Fruit fly (Drosophila melanogaster) whole organism, embryonic: ENCODE measurements around the gene Tim17b1.

Experiments
- Atf6 ChIP-seq: fragments of 200-800 bp; sonication (Bioruptor generic); IDR thresholded peaks from 2 replicates; pipeline ENCODE4 v1.3.6; 2022; ENCODE audit warnings: missing biosample characterization, missing genetic modification characterization
- CG10979 ChIP-seq: fragments of 200-800 bp; sonication (Bioruptor generic); optimal IDR thresholded peaks from 2 replicates; lab custom pipeline; 2018; ENCODE audit warnings: missing biosample characterization, mild to moderate bottlenecking, missing genetic modification characterization, moderate library complexity
- CG11456 ChIP-seq: fragments of 200-800 bp; sonication (Bioruptor generic); IDR thresholded peaks from 3 replicates; pipeline ENCODE4 v1.3.6; 2022; ENCODE audit warnings: missing biosample characterization, missing genetic modification characterization
- CG12769 ChIP-seq: fragments of 200-800 bp; sonication (Bioruptor generic); optimal IDR thresholded peaks from 2 replicates; lab custom pipeline; 2019; ENCODE audit warnings: missing biosample characterization, mild to moderate bottlenecking, missing genetic modification characterization, moderate library complexity
- CG13123 ChIP-seq: fragments of 200-800 bp; sonication (Bioruptor generic); optimal IDR thresholded peaks from 2 replicates; lab custom pipeline; 2016; ENCODE audit warnings: missing biosample characterization, missing genetic modification characterization
- CG13624 ChIP-seq: fragments of 200-800 bp; sonication (Bioruptor generic); optimal IDR thresholded peaks from 2 replicates; lab custom pipeline; 2016; ENCODE audit warnings: missing biosample characterization, missing genetic modification characterization
- CG13894 ChIP-seq: fragments of 200-800 bp; sonication (Bioruptor generic); optimal IDR thresholded peaks from 3 replicates; lab custom pipeline; 2018; ENCODE audit warnings: missing biosample characterization, mild to moderate bottlenecking, missing genetic modification characterization, moderate library complexity
- CG17186 ChIP-seq: fragments of 200-800 bp; sonication (Bioruptor generic); optimal IDR thresholded peaks from 3 replicates; lab custom pipeline; 2017; ENCODE audit warnings: missing biosample characterization, missing genetic modification reagents, missing genetic modification characterization
- CG17802 ChIP-seq: fragments of 200-800 bp; sonication (Bioruptor generic); optimal IDR thresholded peaks from 2 replicates; lab custom pipeline; 2018; ENCODE audit warnings: missing biosample characterization, mild to moderate bottlenecking, missing genetic modification characterization, moderate library complexity
- CG34376 ChIP-seq: fragments of 200-800 bp; sonication (Bioruptor generic); optimal IDR thresholded peaks from 2 replicates; lab custom pipeline; 2018; ENCODE audit warnings: missing biosample characterization, mild to moderate bottlenecking, missing genetic modification characterization
- CG4360 ChIP-seq: fragments of 200-800 bp; sonication (Bioruptor generic); IDR thresholded peaks from 2 replicates; pipeline ENCODE4 v1.3.6; 2022; ENCODE audit warnings: missing biosample characterization, missing genetic modification characterization
- CG4730 ChIP-seq: fragments of 200-800 bp; sonication (Bioruptor generic); IDR thresholded peaks from 2 replicates; pipeline ENCODE4 v1.3.6; 2022; ENCODE audit warnings: missing biosample characterization, missing genetic modification characterization
- CG7357 ChIP-seq: fragments of 200-800 bp; sonication (Bioruptor generic); IDR thresholded peaks from 3 replicates; pipeline ENCODE4 v1.3.6; 2022; ENCODE audit warnings: missing biosample characterization, missing genetic modification characterization
- CG7928 ChIP-seq: fragments of 200-800 bp; sonication (Bioruptor generic); optimal IDR thresholded peaks from 2 replicates; lab custom pipeline; 2017; ENCODE audit warnings: missing biosample characterization, mild to moderate bottlenecking, missing genetic modification characterization
- CG7963 ChIP-seq: fragments of 200-800 bp; sonication (Bioruptor generic); IDR thresholded peaks from 3 replicates; pipeline ENCODE4 v1.3.6; 2022; ENCODE audit warnings: missing biosample characterization, missing genetic modification characterization; ENCODE audit not compliant: partially characterized antibody
- D19B ChIP-seq: fragments of 200-800 bp; sonication (Bioruptor generic); optimal IDR thresholded peaks from 2 replicates; lab custom pipeline; 2017; ENCODE audit warnings: missing biosample characterization, mild to moderate bottlenecking, missing genetic modification characterization
- Dip3 ChIP-seq: fragments of 200-800 bp; sonication (Bioruptor generic); optimal IDR thresholded peaks from 3 replicates; lab custom pipeline; 2016; ENCODE audit warnings: missing biosample characterization, missing genetic modification characterization
- Elba2 ChIP-seq: fragments of 200-800 bp; sonication (Bioruptor generic); optimal IDR thresholded peaks from 3 replicates; lab custom pipeline; 2016; ENCODE audit warnings: missing biosample characterization, missing genetic modification characterization
- Ets97D ChIP-seq: fragments of 200-800 bp; sonication (Bioruptor generic); optimal IDR thresholded peaks from 3 replicates; lab custom pipeline; 2016; ENCODE audit warnings: missing biosample characterization, missing genetic modification characterization
- Fer2 ChIP-seq: fragments of 200-800 bp; sonication (Bioruptor generic); optimal IDR thresholded peaks from 2 replicates; lab custom pipeline; 2018; ENCODE audit warnings: missing biosample characterization, mild to moderate bottlenecking, missing genetic modification characterization, moderate library complexity
- HLH4C ChIP-seq: fragments of 200-800 bp; sonication (Bioruptor generic); IDR thresholded peaks from 3 replicates; pipeline ENCODE4 v1.3.6; 2022; ENCODE audit warnings: missing biosample characterization, missing genetic modification characterization; ENCODE audit not compliant: partially characterized antibody
- HmgZ ChIP-seq: fragments of 200-800 bp; sonication (Bioruptor generic); optimal IDR thresholded peaks from 2 replicates; lab custom pipeline; 2018; ENCODE audit warnings: missing biosample characterization, mild to moderate bottlenecking, missing genetic modification characterization
- MESR4 ChIP-seq: fragments of 200-800 bp; sonication (Bioruptor generic); optimal IDR thresholded peaks from 2 replicates; lab custom pipeline; 2018; ENCODE audit warnings: missing biosample characterization, mild to moderate bottlenecking, missing genetic modification characterization, moderate library complexity
- MTF-1 ChIP-seq: fragments of 200-800 bp; sonication (Bioruptor generic); optimal IDR thresholded peaks from 2 replicates; lab custom pipeline; 2018; ENCODE audit warnings: missing biosample characterization, mild to moderate bottlenecking, missing genetic modification characterization, borderline replicate concordance
- Mad ChIP-seq: fragments of 200-800 bp; sonication (Bioruptor generic); optimal IDR thresholded peaks from 2 replicates; lab custom pipeline; 2016; ENCODE audit warnings: missing biosample characterization, missing genetic modification characterization
- Med ChIP-seq: fragments of 200-800 bp; sonication (Bioruptor generic); peaks from one replicate; lab custom pipeline; 2016; ENCODE audit warnings: missing biosample characterization, missing genetic modification characterization, mild to moderate bottlenecking, inconsistent platforms, moderate library complexity
- Ptx1 ChIP-seq: fragments of 200-800 bp; sonication (Bioruptor generic); IDR thresholded peaks from 2 replicates; pipeline ENCODE4 v1.3.6; 2022; ENCODE audit warnings: missing biosample characterization, missing genetic modification characterization
- Rx ChIP-seq: fragments of 200-800 bp; sonication (Bioruptor generic); IDR thresholded peaks from 2 replicates; pipeline ENCODE4 v1.3.6; 2022; ENCODE audit warnings: missing biosample characterization, missing genetic modification characterization
- TFAM ChIP-seq: fragments of 200-800 bp; sonication (Bioruptor generic); optimal IDR thresholded peaks from 2 replicates; lab custom pipeline; 2017; ENCODE audit warnings: missing biosample characterization, missing genetic modification characterization, inconsistent platforms
- Xbp1 ChIP-seq: fragments of 200-800 bp; sonication (Bioruptor generic); optimal IDR thresholded peaks from 3 replicates; lab custom pipeline; 2016; ENCODE audit warnings: missing biosample characterization, mild to moderate bottlenecking, missing genetic modification characterization
- al ChIP-seq: fragments of 200-800 bp; sonication (Bioruptor generic); IDR thresholded peaks from 2 replicates; pipeline ENCODE4 v1.3.6; 2022; ENCODE audit warnings: missing biosample characterization, missing genetic modification characterization
- cg ChIP-seq: fragments of 200-800 bp; sonication (Bioruptor generic); optimal IDR thresholded peaks from 3 replicates; lab custom pipeline; 2019; ENCODE audit warnings: missing biosample characterization, mild to moderate bottlenecking, missing genetic modification characterization, moderate library complexity
- chif ChIP-seq, 2 experiments: fragments of 200-800 bp; sonication (Bioruptor generic); optimal IDR thresholded peaks; 3 replicates each; lab custom pipeline; 2016; ENCODE audit warnings: missing biosample characterization in 2 of 2, missing genetic modification characterization in 2 of 2
- corto ChIP-seq: fragments of 200-800 bp; sonication (Bioruptor generic); optimal IDR thresholded peaks from 2 replicates; lab custom pipeline; 2016; ENCODE audit warnings: missing biosample characterization, mild to moderate bottlenecking, missing genetic modification characterization, moderate library complexity
- emc ChIP-seq: fragments of 200-800 bp; sonication (Bioruptor generic); optimal IDR thresholded peaks from 2 replicates; lab custom pipeline; 2016; ENCODE audit warnings: missing biosample characterization, missing genetic modification characterization
- gro ChIP-seq: fragments of 200-800 bp; sonication (Bioruptor generic); optimal IDR thresholded peaks from 2 replicates; lab custom pipeline; 2016; ENCODE audit warnings: missing biosample characterization, missing genetic modification characterization
- gsb ChIP-seq: fragments of 200-800 bp; sonication (Bioruptor generic); IDR thresholded peaks from 2 replicates; pipeline ENCODE4 v1.3.6; 2022; ENCODE audit warnings: missing biosample characterization, missing genetic modification characterization
- gsb-n ChIP-seq: fragments of 200-800 bp; sonication (Bioruptor generic); optimal IDR thresholded peaks from 3 replicates; lab custom pipeline; 2018; ENCODE audit warnings: missing biosample characterization, mild to moderate bottlenecking, missing genetic modification characterization
- hth ChIP-seq: fragments of >200 bp; optimal IDR thresholded peaks from 2 replicates; lab custom pipeline; 2017; ENCODE audit warnings: inconsistent platforms
- ind ChIP-seq: fragments of 200-800 bp; sonication (Bioruptor generic); optimal IDR thresholded peaks from 3 replicates; lab custom pipeline; 2016; ENCODE audit warnings: missing biosample characterization, missing genetic modification characterization
- insv ChIP-seq, 2 experiments: fragments of 200-800 bp; sonication (Bioruptor generic); optimal IDR thresholded peaks; 3 replicates each; lab custom pipeline; 2016 to 2018; ENCODE audit warnings: missing biosample characterization in 2 of 2, missing genetic modification characterization in 2 of 2
- lab ChIP-seq: fragments of 200-800 bp; sonication (Bioruptor generic); optimal IDR thresholded peaks from 3 replicates; lab custom pipeline; 2017; ENCODE audit warnings: missing biosample characterization, missing genetic modification characterization, mild to moderate bottlenecking, moderate library complexity, missing genetic modification reagents
- ro ChIP-seq: fragments of 200-800 bp; sonication (Bioruptor generic); IDR thresholded peaks from 2 replicates; pipeline ENCODE4 v1.3.6; 2022; ENCODE audit warnings: missing biosample characterization, missing genetic modification characterization
- row ChIP-seq: fragments of 200-800 bp; sonication (Bioruptor generic); IDR thresholded peaks from 3 replicates; pipeline ENCODE4 v1.3.6; 2022; ENCODE audit warnings: missing biosample characterization, missing genetic modification characterization
- run ChIP-seq: fragments of 200-800 bp; sonication (Bioruptor generic); optimal IDR thresholded peaks from 3 replicates; lab custom pipeline; 2018; ENCODE audit warnings: missing biosample characterization, mild to moderate bottlenecking, missing genetic modification characterization
- seq ChIP-seq: fragments of 200-800 bp; sonication (Bioruptor generic); IDR thresholded peaks from 2 replicates; pipeline ENCODE4 v1.3.6; 2022; ENCODE audit warnings: missing biosample characterization, missing genetic modification characterization
- slou ChIP-seq: fragments of 200-800 bp; sonication (Bioruptor generic); optimal IDR thresholded peaks from 3 replicates; lab custom pipeline; 2016; ENCODE audit warnings: missing biosample characterization, missing genetic modification characterization
- sqz ChIP-seq: fragments of 200-800 bp; sonication (Bioruptor generic); optimal IDR thresholded peaks from 3 replicates; lab custom pipeline; 2018; ENCODE audit warnings: missing biosample characterization, mild to moderate bottlenecking, missing genetic modification characterization
- vvl ChIP-seq: fragments of 200-800 bp; sonication (Bioruptor generic); IDR thresholded peaks from 2 replicates; pipeline ENCODE4 v1.3.6; 2022; ENCODE audit warnings: missing biosample characterization, missing genetic modification characterization

The Tim17b1 gene

DNA sequence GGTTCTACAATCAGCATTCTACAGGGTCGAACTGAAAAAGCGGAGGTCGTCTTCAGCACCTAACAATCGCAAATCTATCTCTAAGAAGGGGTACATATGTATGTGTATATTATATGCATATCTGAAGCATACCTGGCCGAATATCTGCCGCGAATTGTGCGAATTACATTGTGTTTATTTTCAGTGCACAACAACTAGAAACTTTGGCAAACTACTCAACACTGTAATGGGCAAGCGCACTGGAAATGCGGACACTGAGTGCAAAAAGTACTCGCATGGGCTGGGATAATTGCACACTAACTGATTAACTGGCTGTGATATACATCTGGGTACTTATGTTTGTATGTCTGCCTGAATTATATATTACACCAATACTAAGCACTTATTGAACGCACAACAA lies 29.1 kb upstream of the Tim17b1 start (continued):
- TF ChIP-seq HmgZ (tag; lab: Kevin White, UChicago) (peak; percentile 24), MESR4 (GFP tag; lab: Kevin White, UChicago) (peak; percentile 7), CG10979 (tag; lab: Kevin White, UChicago) (peak; percentile 23), Rx (GFP tag; lab: Robert Waterston, UW) (no peak), ind (GFP tag; lab: Kevin White, UChicago) (peak; percentile 19), vvl (peak; percentile 55; the same call in 1 of the 2 replicates), emc (GFP tag; lab: Kevin White, UChicago) (no peak), Xbp1 (peak; percentile 12), Atf6 (GFP tag; lab: Robert Waterston, UW) (peak; percentile 49; the same call in 1 of the 2 replicates), CG12769 (tag; lab: Kevin White, UChicago) (peak; percentile 3), row (GFP tag; lab: Robert Waterston, UW) (peak; percentile 47; the same call in 2 of the 3 replicates)
- TF ChIP-seq, all 482 proteins: peak for 59

DNA sequence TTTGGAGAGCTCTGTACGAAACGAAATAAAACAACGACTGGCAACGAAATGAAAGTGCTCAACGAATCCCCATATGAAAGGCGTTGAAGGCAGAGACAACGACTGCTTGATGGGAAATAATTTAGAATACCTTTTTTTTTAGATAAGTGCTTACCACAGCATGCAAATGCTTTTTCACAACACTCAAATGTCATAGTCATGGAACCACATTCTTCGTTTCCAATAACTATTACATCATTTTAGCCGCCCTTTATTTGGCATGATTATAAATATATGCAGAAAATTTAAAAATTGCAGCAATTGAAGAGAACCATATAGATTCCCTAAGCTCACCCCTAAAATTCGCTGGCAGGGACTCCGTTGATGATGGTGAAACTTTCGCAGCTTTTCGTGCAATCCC lies 22.2 kb upstream of the Tim17b1 start, which contains the start of gene CG31538:
Gene CG31538 (minus strand): TSS at position 101 of the 400 bp plus-strand sequence.
- no peak for TF ChIP-seq CG4730 (GFP tag; lab: Robert Waterston, UW)
- no peak for TF ChIP-seq MESR4 (GFP tag; lab: Kevin White, UChicago)
- no peak for TF ChIP-seq Ets97D (GFP tag; lab: Kevin White, UChicago)
- no peak for TF ChIP-seq Elba2 (GFP tag; lab: Kevin White, UChicago)
- no peak for TF ChIP-seq CG17186 (GFP tag; lab: Kevin White, UChicago)
- no peak for TF ChIP-seq hth
- no peak for TF ChIP-seq D19B (GFP tag; lab: Kevin White, UChicago)
- TF ChIP-seq Ptx1 (GFP tag; lab: Robert Waterston, UW) = no peak
- TF ChIP-seq CG13123 (GFP tag; lab: Kevin White, UChicago) = no peak
- no peak for TF ChIP-seq CG7963 (GFP tag; lab: Robert Waterston, UW)
- TF ChIP-seq slou = no peak
- no peak for TF ChIP-seq Med (GFP tag; lab: Kevin White, UChicago)
- TF ChIP-seq gsb (GFP tag; lab: Robert Waterston, UW) = no peak
- TF ChIP-seq, all 482 proteins: peak for 0

DNA sequence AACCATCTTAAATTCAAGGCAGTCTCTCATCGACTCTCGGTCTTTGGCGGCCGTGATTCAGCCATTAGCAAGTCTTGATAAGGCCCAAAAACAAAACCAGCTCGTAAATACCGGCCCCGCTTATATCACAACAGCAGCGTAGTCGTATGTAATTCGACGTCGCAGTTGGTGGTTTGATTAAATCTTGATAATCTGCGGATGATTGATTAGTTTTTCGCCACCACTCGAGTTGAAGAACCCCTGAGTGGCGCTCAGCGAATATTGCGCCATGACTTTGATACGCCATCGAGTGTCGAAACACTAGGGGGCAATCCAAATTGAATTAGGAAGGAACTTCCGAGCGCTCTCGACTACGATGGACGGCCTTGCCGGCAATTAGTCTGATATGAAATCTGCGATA lies 21.3 kb upstream of the Tim17b1 start:
- TF ChIP-seq al (no peak), CG7357 (GFP tag; lab: Robert Waterston, UW) (no peak), CG12769 (tag; lab: Kevin White, UChicago) (no peak), seq (GFP tag; lab: Robert Waterston, UW) (no peak), CG13624 (GFP tag; lab: Kevin White, UChicago) (peak; percentile 28), CG4360 (GFP tag; lab: Robert Waterston, UW) (no peak), insv (GFP tag; optimal IDR thresholded peaks at IDR 0.05; lab: Kevin White, UChicago) (no peak), ro (GFP tag; lab: Robert Waterston, UW) (no peak), Mad (no peak), sqz (GFP tag; lab: Kevin White, UChicago) (no peak), CG34376 (GFP tag; lab: Kevin White, UChicago) (peak; percentile 83), lab (peak; percentile 81), HLH4C (GFP tag; lab: Robert Waterston, UW) (no peak), gro (GFP tag; lab: Kevin White, UChicago) (peak; percentile 82), corto (GFP tag; lab: Kevin White, UChicago) (no peak), CG13894 (tag; lab: Kevin White, UChicago) (no peak), CG17802 (no peak), cg (GFP tag; lab: Kevin White, UChicago) (no peak), Fer2 (tag; lab: Kevin White, UChicago) (no peak), chif (GFP tag; optimal IDR thresholded peaks at IDR 0.05; lab: Kevin White, UChicago) (no peak), run (tag; lab: Kevin White, UChicago) (no peak), MTF-1 (GFP tag; lab: Kevin White, UChicago) (no peak), TFAM (GFP tag; lab: Kevin White, UChicago) (no peak), gsb-n (tag; lab: Kevin White, UChicago) (no peak), CG7928 (GFP tag; lab: Kevin White, UChicago) (no peak), CG11456 (no peak), Dip3 (GFP tag; lab: Kevin White, UChicago) (no peak), CG4730 (GFP tag; lab: Robert Waterston, UW) (no peak)
